Fruit fly (Drosophila melanogaster) whole organism, embryonic: ENCODE measurements around the gene scramb2.

ENCODE experiments used
- CG10979 ChIP-seq: fragments of 200-800 bp; sonication (Bioruptor generic); optimal IDR thresholded peaks from 2 replicates; lab custom pipeline; 2018; ENCODE audit warnings: missing biosample characterization, mild to moderate bottlenecking, missing genetic modification characterization, moderate library complexity
- CG8359 ChIP-seq: fragments of 200-800 bp; sonication (Bioruptor generic); optimal IDR thresholded peaks from 2 replicates; lab custom pipeline; 2017; ENCODE audit warnings: missing biosample characterization, mild to moderate bottlenecking, missing genetic modification characterization, borderline replicate concordance
- D19B ChIP-seq: fragments of 200-800 bp; sonication (Bioruptor generic); optimal IDR thresholded peaks from 2 replicates; lab custom pipeline; 2017; ENCODE audit warnings: missing biosample characterization, mild to moderate bottlenecking, missing genetic modification characterization
- ab ChIP-seq: fragments of 200-800 bp; sonication (Bioruptor generic); optimal IDR thresholded peaks from 2 replicates; lab custom pipeline; 2016; ENCODE audit warnings: missing biosample characterization, missing genetic modification characterization
- otp ChIP-seq: fragments of 200-800 bp; sonication (Bioruptor generic); IDR thresholded peaks from 3 replicates; pipeline ENCODE4, ENCODE4 v1.3.6; 2022; ENCODE audit warnings: missing biosample characterization, missing genetic modification characterization

DNA sequence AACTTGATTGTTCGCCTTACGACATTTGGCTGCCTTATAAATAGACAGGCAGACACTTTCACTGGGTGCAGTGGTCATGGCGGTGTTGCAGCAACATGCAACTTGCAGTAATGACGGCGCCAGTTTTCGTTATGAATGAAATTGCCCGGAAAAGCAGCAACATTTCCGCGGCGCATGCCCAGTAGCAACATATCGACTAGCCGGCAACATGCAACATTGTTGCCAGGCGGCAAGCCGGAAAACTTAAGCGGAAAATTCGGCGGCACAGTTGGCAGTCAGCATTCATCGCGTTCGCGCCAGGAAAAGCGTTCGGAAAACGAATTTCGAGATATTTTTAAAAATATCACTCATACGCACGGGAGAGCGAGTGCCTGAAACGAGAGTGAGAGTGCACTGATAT, 45.2 kb downstream of the scramb2 start, which contains the start of gene FMRFaR:
- TF ChIP-seq otp, result no peak
- no peak for TF ChIP-seq ab (GFP tag; lab: Kevin White, UChicago)
- TF ChIP-seq CG10979 (tag; lab: Kevin White, UChicago), result no peak
- TF ChIP-seq CG8359 (GFP tag; lab: Kevin White, UChicago), result no peak
- no peak for TF ChIP-seq D19B (GFP tag; lab: Kevin White, UChicago)
